Fruit fly (Drosophila melanogaster) whole organism, embryonic: ENCODE measurements around the gene kay.

Source experiments
- ATbp ChIP-seq: fragments of 200-800 bp; sonication (Bioruptor generic); optimal IDR thresholded peaks from 2 replicates; lab custom pipeline; 2017; ENCODE audit warnings: missing biosample characterization, mild to moderate bottlenecking, missing genetic modification characterization, missing genetic modification reagents
- Atf-2 ChIP-seq: fragments of 200-800 bp; sonication (Bioruptor generic); optimal IDR thresholded peaks from 2 replicates; lab custom pipeline; 2016; ENCODE audit warnings: missing biosample characterization, missing genetic modification characterization
- BEAF-32 ChIP-seq: fragments of 200-800 bp; sonication (Bioruptor generic); optimal IDR thresholded peaks from 3 replicates; lab custom pipeline; 2017; ENCODE audit warnings: missing biosample characterization, missing genetic modification characterization, mild to moderate bottlenecking, moderate library complexity, missing genetic modification reagents
- CG10147 ChIP-seq: fragments of 200-800 bp; sonication (Bioruptor generic); optimal IDR thresholded peaks from 2 replicates; lab custom pipeline; 2019; ENCODE audit warnings: missing biosample characterization, mild to moderate bottlenecking, missing genetic modification characterization, moderate library complexity
- CG10209 ChIP-seq: fragments of 200-800 bp; sonication (Bioruptor generic); optimal IDR thresholded peaks from 3 replicates; lab custom pipeline; 2017; ENCODE audit warnings: missing biosample characterization, mild to moderate bottlenecking, missing genetic modification characterization, missing genetic modification reagents
- CG11695 ChIP-seq: fragments of 200-800 bp; sonication (Bioruptor generic); IDR thresholded peaks from 3 replicates; pipeline ENCODE4 v1.3.6; 2022; ENCODE audit warnings: missing biosample characterization, missing genetic modification characterization
- CG12299 ChIP-seq: fragments of 200-800 bp; sonication (Bioruptor generic); optimal IDR thresholded peaks from 2 replicates; lab custom pipeline; 2018; ENCODE audit warnings: missing biosample characterization, mild to moderate bottlenecking, missing genetic modification characterization
- CG13296 ChIP-seq: fragments of 200-800 bp; sonication (Bioruptor generic); optimal IDR thresholded peaks from 3 replicates; lab custom pipeline; 2018; ENCODE audit warnings: missing biosample characterization, mild to moderate bottlenecking, missing genetic modification characterization
- CG13424 ChIP-seq: fragments of 200-800 bp; sonication (Bioruptor generic); optimal IDR thresholded peaks from 2 replicates; lab custom pipeline; 2019; ENCODE audit warnings: missing biosample characterization, mild to moderate bottlenecking, missing genetic modification characterization, moderate library complexity
- CG15696 ChIP-seq: fragments of 200-800 bp; sonication (Bioruptor generic); optimal IDR thresholded peaks from 2 replicates; lab custom pipeline; 2019; ENCODE audit warnings: missing biosample characterization, mild to moderate bottlenecking, missing genetic modification characterization, moderate library complexity
- CG1647 ChIP-seq: fragments of 200-800 bp; sonication (Bioruptor generic); optimal IDR thresholded peaks from 3 replicates; lab custom pipeline; 2016; ENCODE audit warnings: missing biosample characterization, missing genetic modification characterization
- CG16815 ChIP-seq: fragments of 200-800 bp; sonication (Bioruptor generic); optimal IDR thresholded peaks from 3 replicates; lab custom pipeline; 2017; ENCODE audit warnings: missing biosample characterization, mild to moderate bottlenecking, missing genetic modification characterization
- CG17359 ChIP-seq: fragments of 200-800 bp; sonication (Bioruptor generic); optimal IDR thresholded peaks from 3 replicates; lab custom pipeline; 2018; ENCODE audit warnings: missing biosample characterization, mild to moderate bottlenecking, missing genetic modification characterization, moderate library complexity
- CG1792 ChIP-seq: fragments of 200-800 bp; sonication (Bioruptor generic); optimal IDR thresholded peaks from 2 replicates; lab custom pipeline; 2016; ENCODE audit warnings: missing biosample characterization, missing genetic modification characterization
- CG2712 ChIP-seq: fragments of 200-800 bp; optimal IDR thresholded peaks from 3 replicates; lab custom pipeline; 2019; ENCODE audit warnings: missing biosample characterization, mild to moderate bottlenecking, missing genetic modification characterization, moderate library complexity
- CG6791 ChIP-seq: fragments of 200-800 bp; sonication (Bioruptor generic); IDR thresholded peaks from 3 replicates; pipeline ENCODE4 v1.3.6; 2022; ENCODE audit warnings: missing biosample characterization, missing genetic modification characterization; ENCODE audit not compliant: partially characterized antibody
- CG8089 ChIP-seq: fragments of 200-800 bp; sonication (Bioruptor generic); optimal IDR thresholded peaks from 3 replicates; lab custom pipeline; 2016; ENCODE audit warnings: missing biosample characterization, missing genetic modification characterization
- CG8478 ChIP-seq: fragments of >200 bp; optimal IDR thresholded peaks from 2 replicates; lab custom pipeline; 2018
- CG9215 ChIP-seq: fragments of 200-800 bp; sonication (Bioruptor generic); IDR thresholded peaks from 2 replicates; pipeline ENCODE4 v1.3.6; 2022; ENCODE audit warnings: missing biosample characterization, missing genetic modification characterization
- Dek ChIP-seq: fragments of 200-800 bp; sonication (Bioruptor generic); optimal IDR thresholded peaks from 3 replicates; lab custom pipeline; 2019; ENCODE audit warnings: missing biosample characterization, mild to moderate bottlenecking, missing genetic modification characterization, moderate library complexity
- Dfd ChIP-seq, 2 experiments: fragments of >200 bp; optimal IDR thresholded peaks; 2 replicates each; lab custom pipeline; 2017; ENCODE audit warnings: missing biosample characterization in 2 of 2, missing genetic modification characterization in 2 of 2
- Hr51 ChIP-seq, 2 experiments: fragments of 200-800 bp; sonication (Bioruptor generic); optimal IDR thresholded peaks; 2 replicates in 1 of 2; 3 replicates in 1 of 2; lab custom pipeline; 2016 to 2018; ENCODE audit warnings: missing biosample characterization in 2 of 2, missing genetic modification characterization in 2 of 2, mild to moderate bottlenecking in 1 of 2, moderate library complexity in 1 of 2
- Lhr ChIP-seq: fragments of 200-800 bp; sonication (Bioruptor generic); optimal IDR thresholded peaks from 3 replicates; lab custom pipeline; 2017; ENCODE audit warnings: mild to moderate bottlenecking, missing biosample characterization, missing genetic modification reagents, missing genetic modification characterization
- Mes4 ChIP-seq: fragments of 200-800 bp; sonication (Bioruptor generic); optimal IDR thresholded peaks from 2 replicates; lab custom pipeline; 2016; ENCODE audit warnings: missing biosample characterization, missing genetic modification characterization
- Pdp1 ChIP-seq, 2 experiments: fragments of 200-800 bp; sonication (Bioruptor generic); optimal IDR thresholded peaks; 3 replicates each; lab custom pipeline; 2016; ENCODE audit warnings: missing biosample characterization in 2 of 2, missing genetic modification characterization in 2 of 2, mild to moderate bottlenecking in 1 of 2, moderate library complexity in 1 of 2
- Poxn ChIP-seq: fragments of 200-800 bp; sonication (Bioruptor generic); IDR thresholded peaks from 2 replicates; pipeline ENCODE4 v1.3.6; 2022; ENCODE audit warnings: missing biosample characterization, missing genetic modification characterization
- al ChIP-seq: fragments of 200-800 bp; sonication (Bioruptor generic); IDR thresholded peaks from 2 replicates; pipeline ENCODE4 v1.3.6; 2022; ENCODE audit warnings: missing biosample characterization, missing genetic modification characterization
- br ChIP-seq: fragments of >200 bp; optimal IDR thresholded peaks from 2 replicates; lab custom pipeline; 2017
- btn ChIP-seq: fragments of 200-800 bp; sonication (Bioruptor generic); optimal IDR thresholded peaks from 2 replicates; lab custom pipeline; 2016; ENCODE audit warnings: missing biosample characterization, missing genetic modification characterization
- cwo ChIP-seq: fragments of 200-800 bp; sonication (Bioruptor generic); optimal IDR thresholded peaks from 3 replicates; lab custom pipeline; 2017; ENCODE audit warnings: missing biosample characterization, missing genetic modification characterization, mild to moderate bottlenecking, moderate library complexity, missing genetic modification reagents
- esg ChIP-seq: fragments of 200-800 bp; sonication (Bioruptor generic); conservative IDR thresholded peaks from 2 replicates; pipeline ENCODE4 v1.3.6; 2022; ENCODE audit warnings: missing biosample characterization, missing genetic modification characterization
- fd96Cb ChIP-seq: fragments of 200-800 bp; sonication (Bioruptor generic); optimal IDR thresholded peaks from 2 replicates; lab custom pipeline; 2018; ENCODE audit warnings: missing biosample characterization, mild to moderate bottlenecking, missing genetic modification characterization, moderate library complexity
- gcm2 ChIP-seq: fragments of 200-800 bp; sonication (Bioruptor generic); optimal IDR thresholded peaks from 2 replicates; lab custom pipeline; 2016; ENCODE audit warnings: missing biosample characterization, missing genetic modification characterization
- jing ChIP-seq: fragments of 200-800 bp; sonication (Bioruptor generic); optimal IDR thresholded peaks from 2 replicates; lab custom pipeline; 2018; ENCODE audit warnings: missing biosample characterization, mild to moderate bottlenecking, missing genetic modification characterization
- lbe ChIP-seq: fragments of 200-800 bp; sonication (Bioruptor generic); optimal IDR thresholded peaks from 2 replicates; lab custom pipeline; 2016; ENCODE audit warnings: missing biosample characterization, mild to moderate bottlenecking, missing genetic modification characterization
- nau ChIP-seq: fragments of 200-800 bp; sonication (Bioruptor generic); optimal IDR thresholded peaks from 3 replicates; lab custom pipeline; 2017; ENCODE audit warnings: missing biosample characterization, mild to moderate bottlenecking, missing genetic modification characterization, missing genetic modification reagents
- odd ChIP-seq: fragments of 200-800 bp; sonication (Bioruptor generic); optimal IDR thresholded peaks from 2 replicates; lab custom pipeline; 2017; ENCODE audit warnings: missing biosample characterization, mild to moderate bottlenecking, missing genetic modification characterization
- pita ChIP-seq: fragments of 200-800 bp; sonication (Bioruptor generic); optimal IDR thresholded peaks from 2 replicates; lab custom pipeline; 2017; ENCODE audit warnings: missing biosample characterization, mild to moderate bottlenecking, missing genetic modification characterization
- sc ChIP-seq, 3 experiments: fragments of >200 bp in 2 of 3; fragments of 200-800 bp in 1 of 3; sonication (Bioruptor generic) in 1 of 3; optimal IDR thresholded peaks; 2 replicates in 2 of 3; 3 replicates in 1 of 3; lab custom pipeline; 2017; ENCODE audit warnings: mild to moderate bottlenecking in 1 of 3, missing biosample characterization in 1 of 3, missing genetic modification characterization in 1 of 3, missing genetic modification reagents in 1 of 3
- scrt ChIP-seq: fragments of 200-800 bp; sonication (Bioruptor generic); optimal IDR thresholded peaks from 2 replicates; lab custom pipeline; 2018; ENCODE audit warnings: missing biosample characterization, mild to moderate bottlenecking, missing genetic modification characterization, moderate library complexity
- slp2 ChIP-seq: fragments of 200-800 bp; sonication (Bioruptor generic); optimal IDR thresholded peaks from 2 replicates; lab custom pipeline; 2016; ENCODE audit warnings: missing biosample characterization, missing genetic modification characterization
- sna ChIP-seq: fragments of 200-800 bp; sonication (Bioruptor generic); IDR thresholded peaks from 2 replicates; pipeline ENCODE4 v1.3.6; 2022; ENCODE audit warnings: missing biosample characterization, missing genetic modification characterization; ENCODE audit not compliant: partially characterized antibody
- sqz ChIP-seq: fragments of 200-800 bp; sonication (Bioruptor generic); optimal IDR thresholded peaks from 3 replicates; lab custom pipeline; 2018; ENCODE audit warnings: missing biosample characterization, mild to moderate bottlenecking, missing genetic modification characterization
- toy ChIP-seq: fragments of 200-800 bp; sonication (Bioruptor generic); IDR thresholded peaks from 2 replicates; pipeline ENCODE4 v1.3.6; 2022; ENCODE audit warnings: missing biosample characterization, missing genetic modification characterization
- trem ChIP-seq: fragments of 200-800 bp; optimal IDR thresholded peaks from 3 replicates; lab custom pipeline; 2019; ENCODE audit warnings: missing biosample characterization, mild to moderate bottlenecking, missing genetic modification characterization, moderate library complexity
- trh ChIP-seq: fragments of 200-800 bp; sonication (Bioruptor generic); optimal IDR thresholded peaks from 2 replicates; lab custom pipeline; 2016; ENCODE audit warnings: missing biosample characterization, missing genetic modification characterization
- unc-4 ChIP-seq: fragments of 200-800 bp; sonication (Bioruptor generic); IDR thresholded peaks from 2 replicates; pipeline ENCODE4 v1.3.6; 2022; ENCODE audit warnings: missing biosample characterization, missing genetic modification characterization; ENCODE audit not compliant: partially characterized antibody
- usp ChIP-seq: fragments of >200 bp; optimal IDR thresholded peaks from 2 replicates; lab custom pipeline; 2017; ENCODE audit warnings: missing biosample characterization, missing genetic modification characterization
- vfl ChIP-seq: fragments of 200-800 bp; sonication (Bioruptor generic); optimal IDR thresholded peaks from 2 replicates; lab custom pipeline; 2016; ENCODE audit warnings: missing biosample characterization, missing genetic modification characterization

kay gene

dm6 chr3R:29774360-29775193 is 8.8 kb downstream of the kay start (continued):
- TF ChIP-seq sqz (GFP tag; lab: Kevin White, UChicago), result peak; percentile 54
- TF ChIP-seq CG17359 (tag; lab: Kevin White, UChicago), result no peak
- TF ChIP-seq gcm2 (GFP tag; lab: Kevin White, UChicago), result no peak
- TF ChIP-seq CG13424 (tag; lab: Kevin White, UChicago), result no peak
- no peak for TF ChIP-seq CG2712 (tag; lab: Kevin White, UChicago)
- no peak for TF ChIP-seq sc (optimal IDR thresholded peaks at IDR 0.05; lab: Kevin White, UChicago)
- no peak for TF ChIP-seq sc (GFP tag; optimal IDR thresholded peaks at IDR 0.05; lab: Kevin White, UChicago)
- no peak for TF ChIP-seq toy (GFP tag; lab: Robert Waterston, UW)
- TF ChIP-seq vfl (GFP tag; lab: Kevin White, UChicago), result no peak
- TF ChIP-seq Atf-2 (GFP tag; lab: Kevin White, UChicago), result no peak
- TF ChIP-seq CG6791 (GFP tag; lab: Robert Waterston, UW), result peak; percentile 19; the same call in 1 of the 3 replicates
- TF ChIP-seq CG16815 (GFP tag; lab: Kevin White, UChicago), result no peak
- no peak for TF ChIP-seq CG11695 (GFP tag; lab: Robert Waterston, UW)
- TF ChIP-seq cwo (GFP tag; lab: Kevin White, UChicago), result no peak
- no peak for TF ChIP-seq Poxn (GFP tag; lab: Robert Waterston, UW)
- no peak for TF ChIP-seq odd (GFP tag; lab: Kevin White, UChicago)
- TF ChIP-seq CG9215 (GFP tag; lab: Robert Waterston, UW), result no peak
- no peak for TF ChIP-seq br (lab: Kevin White, UChicago)
- TF ChIP-seq Mes4 (GFP tag; lab: Kevin White, UChicago), result no peak
- TF ChIP-seq unc-4 (GFP tag; lab: Robert Waterston, UW), result peak; percentile 56
- no peak for TF ChIP-seq btn (GFP tag; lab: Kevin White, UChicago)
- no peak for TF ChIP-seq fd96Cb (tag; lab: Kevin White, UChicago)
- no peak for TF ChIP-seq scrt
- TF ChIP-seq slp2, result no peak
- 0 out of 2 replicates have a peak, but pooled peaks have one; percentile 47 for TF ChIP-seq sna (GFP tag; lab: Robert Waterston, UW)
- TF ChIP-seq CG13296 (GFP tag; lab: Kevin White, UChicago), result peak; percentile 18
- no peak for TF ChIP-seq CG10209 (GFP tag; lab: Kevin White, UChicago)
- TF ChIP-seq usp (GFP tag; lab: Kevin White, UChicago), result no peak
- TF ChIP-seq CG1792 (GFP tag; lab: Kevin White, UChicago), result no peak
- TF ChIP-seq CG1647 (GFP tag; lab: Kevin White, UChicago), result no peak
- TF ChIP-seq CG8089 (GFP tag; lab: Kevin White, UChicago), result no peak
- TF ChIP-seq nau, result no peak
- TF ChIP-seq Pdp1 (GFP tag; optimal IDR thresholded peaks at IDR 0.05; lab: Kevin White, UChicago), result no peak
- no peak for TF ChIP-seq CG8478
- no peak for TF ChIP-seq al (GFP tag; lab: Robert Waterston, UW)
- no peak for TF ChIP-seq esg (GFP tag; lab: Robert Waterston, UW)
- TF ChIP-seq BEAF-32 (GFP tag; lab: Kevin White, UChicago), result no peak
- peak; percentile 16 for TF ChIP-seq CG15696 (tag; lab: Kevin White, UChicago)
- TF ChIP-seq trh, result no peak
- no peak for TF ChIP-seq pita (GFP tag; lab: Kevin White, UChicago)
- TF ChIP-seq lbe, result peak; percentile 84
- no peak for TF ChIP-seq jing (GFP tag; lab: Kevin White, UChicago)
- no peak for TF ChIP-seq CG12299 (tag; lab: Kevin White, UChicago)
- TF ChIP-seq ATbp, result peak; percentile 40
- TF ChIP-seq CG10147 (GFP tag; lab: Kevin White, UChicago), result no peak
- no peak for TF ChIP-seq trem (tag; lab: Kevin White, UChicago)
- TF ChIP-seq Hr51 (GFP tag; optimal IDR thresholded peaks at IDR 0.05; lab: Kevin White, UChicago), result no peak
- no peak for TF ChIP-seq Dek (tag; lab: Kevin White, UChicago)
- TF ChIP-seq Dfd (GFP tag; optimal IDR thresholded peaks at IDR 0.05; lab: Kevin White, UChicago), result no peak
- no peak for TF ChIP-seq Lhr (GFP tag; lab: Kevin White, UChicago)
